Fruit fly (Drosophila melanogaster) whole organism, larva: ENCODE data around the gene CG5455.

Experiments
- noc ChIP-seq: fragments of 200-800 bp; sonication (Bioruptor generic); optimal IDR thresholded peaks from 3 replicates; lab custom pipeline; 2019; ENCODE audit warnings: missing biosample characterization, mild to moderate bottlenecking, missing genetic modification characterization, moderate library complexity

Gene CG5455

dm6 chr3R:26484511-26484910 lies 23.2 kb downstream of the CG5455 start:
- TF ChIP-seq noc (tag; lab: Kevin White, UChicago): no peak

- no peak for TF ChIP-seq noc (tag; lab: Kevin White, UChicago)
Measured at dm6 chr3R:26485240-26485865, 24.0 kb downstream of the CG5455 start.

dm6 chr3R:26489456-26489855 lies 28.1 kb downstream of the CG5455 start:
- no peak for TF ChIP-seq noc (tag; lab: Kevin White, UChicago)

dm6 chr3R:26494247-26494646 lies 32.9 kb downstream of the CG5455 start:
- peak; percentile 12 for TF ChIP-seq noc (tag; lab: Kevin White, UChicago)

- TF ChIP-seq noc (tag; lab: Kevin White, UChicago): no peak
Measured at dm6 chr3R:26496356-26496755, 35.0 kb downstream of the CG5455 start.

dm6 chr3R:26499136-26499535 lies 37.8 kb downstream of the CG5455 start:
- peak; percentile 9 for TF ChIP-seq noc (tag; lab: Kevin White, UChicago)

DNA sequence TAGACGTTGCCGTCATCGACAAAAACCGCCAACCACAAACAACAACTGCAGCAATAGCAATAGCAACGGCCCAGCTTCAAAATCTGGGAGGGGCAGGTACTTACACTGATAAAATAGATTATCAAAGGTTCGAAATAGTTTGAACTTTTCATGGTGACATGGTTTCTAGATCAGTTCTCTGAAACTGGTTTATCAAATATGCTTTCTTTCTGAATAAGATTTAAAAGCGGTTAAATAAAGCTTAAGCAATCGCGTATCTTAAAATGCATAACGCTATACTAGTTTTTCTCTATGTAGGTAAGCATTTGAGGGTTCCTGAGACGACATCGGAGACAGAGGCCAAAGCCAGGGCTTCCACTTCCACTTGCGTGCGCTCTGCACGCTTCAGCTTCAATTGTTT lies 39.0 kb downstream of the CG5455 start:
- TF ChIP-seq noc (tag; lab: Kevin White, UChicago): no peak

DNA sequence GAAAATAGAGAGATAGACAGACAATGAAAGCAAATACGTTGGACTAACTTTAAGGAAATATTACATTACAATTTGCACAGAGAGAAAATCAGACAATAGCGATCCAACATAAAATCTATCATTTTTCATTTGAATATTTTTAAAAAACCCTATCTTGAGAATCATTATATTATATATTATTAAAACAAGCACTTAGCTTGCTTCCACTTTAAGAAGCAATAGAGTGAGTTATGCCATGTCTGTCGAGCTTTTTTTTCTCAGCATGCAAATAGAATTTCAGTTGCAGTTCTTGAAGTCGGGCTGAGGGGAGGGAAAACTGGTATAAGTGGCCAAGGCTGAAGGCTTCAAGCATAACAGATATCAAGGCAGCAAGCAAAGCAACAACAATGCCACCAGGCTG lies 40.7 kb downstream of the CG5455 start:
- no peak for TF ChIP-seq noc (tag; lab: Kevin White, UChicago)

dm6 chr3R:26502907-26503306 lies 41.6 kb downstream of the CG5455 start:
- TF ChIP-seq noc (tag; lab: Kevin White, UChicago): no peak

DNA sequence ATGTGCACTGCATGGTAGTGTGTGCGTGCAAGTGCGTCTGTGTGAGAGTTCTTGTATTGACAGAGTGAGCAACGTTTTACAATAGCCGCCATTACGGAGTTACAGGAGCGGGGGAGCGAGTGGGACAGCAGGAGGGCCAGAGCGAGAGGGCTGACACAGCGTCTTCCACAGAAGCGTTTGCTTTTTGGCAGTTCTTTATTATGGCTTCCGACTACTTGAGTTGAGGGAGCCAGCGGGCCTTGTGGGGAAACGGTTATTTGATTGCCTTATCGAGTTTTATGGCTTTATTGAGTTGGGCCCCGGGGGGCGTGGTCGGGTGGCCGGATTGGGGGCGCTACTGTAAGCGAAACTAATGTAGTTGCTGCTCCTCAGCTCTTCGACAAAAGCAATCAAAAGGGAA lies 42.0 kb downstream of the CG5455 start:
- TF ChIP-seq noc (tag; lab: Kevin White, UChicago): no peak

DNA sequence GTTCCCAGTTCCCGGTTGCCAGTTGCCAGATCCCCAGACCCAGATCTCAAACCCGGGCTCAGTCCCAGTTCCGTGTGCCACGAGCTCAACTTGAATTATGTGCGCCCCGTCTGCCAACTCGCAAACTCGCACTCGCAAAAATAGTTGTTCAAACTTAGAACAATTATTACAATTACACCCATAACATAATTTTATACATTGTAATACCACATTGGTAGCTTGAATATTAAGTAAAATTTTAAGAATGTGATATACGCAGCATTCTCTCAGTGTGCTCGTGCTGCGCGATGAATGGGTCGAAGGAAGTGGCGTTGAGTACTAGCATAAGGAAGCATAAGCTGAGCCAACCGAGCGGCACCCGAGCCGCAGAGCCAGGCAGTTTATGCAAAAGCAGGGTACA lies 46.5 kb downstream of the CG5455 start:
- TF ChIP-seq noc (tag; lab: Kevin White, UChicago): no peak
